Worm (Caenorhabditis elegans) whole organism, young adult: ENCODE data around the gene Y49F6B.19.

Experiments used
- B0261.1 ChIP-seq: sonication (generic microtip); optimal IDR thresholded peaks from 2 replicates; lab custom pipeline; 2016; ENCODE audit warnings: mild to moderate bottlenecking, missing genetic modification characterization, moderate library complexity, missing compliant biosample characterization
- C06A6.2 ChIP-seq: fragments of 200-800 bp; sonication (Bioruptor generic); conservative IDR thresholded peaks from 2 replicates; pipeline ENCODE4 v1.3.6; 2022; ENCODE audit warnings: missing genetic modification characterization, missing compliant biosample characterization
- D2030.7 ChIP-seq: fragments of 200-800 bp; sonication (Bioruptor generic); IDR thresholded peaks from 2 replicates; pipeline ENCODE4 v1.3.6; 2022; ENCODE audit warnings: missing genetic modification reagents, missing genetic modification characterization, missing compliant biosample characterization
- F10E7.11 ChIP-seq: sonication (generic microtip); optimal IDR thresholded peaks from 2 replicates; lab custom pipeline; 2017; ENCODE audit warnings: mild to moderate bottlenecking, missing genetic modification characterization, moderate library complexity, missing compliant biosample characterization
- F39B2.1 ChIP-seq: fragments of 200-800 bp; sonication (Bioruptor generic); IDR thresholded peaks from 2 replicates; pipeline ENCODE4 v1.3.6; 2022; ENCODE audit warnings: missing genetic modification reagents, missing genetic modification characterization, missing compliant biosample characterization
- F49E8.2 ChIP-seq: sonication (generic microtip); optimal IDR thresholded peaks from 3 replicates; lab custom pipeline; 2017; ENCODE audit warnings: missing genetic modification characterization, mild to moderate bottlenecking, missing compliant biosample characterization, antibody characterized with exemption, moderate library complexity; ENCODE audit not compliant: insufficient read depth
- K12H6.12 ChIP-seq: fragments of 200-800 bp; sonication (Bioruptor generic); optimal IDR thresholded peaks from 2 replicates; lab custom pipeline; 2018; ENCODE audit warnings: mild to moderate bottlenecking, missing genetic modification characterization, missing compliant biosample characterization
- Y53F4B.3 ChIP-seq: fragments of 200-800 bp; sonication (Bioruptor generic); IDR thresholded peaks from 2 replicates; pipeline ENCODE4 v1.3.6; 2022; ENCODE audit warnings: missing genetic modification reagents, missing genetic modification characterization, missing compliant biosample characterization
- Y56A3A.18 ChIP-seq: fragments of 200-800 bp; sonication (Bioruptor generic); IDR thresholded peaks from 2 replicates; pipeline ENCODE4 v1.3.6; 2022; ENCODE audit warnings: missing genetic modification reagents, missing genetic modification characterization, missing compliant biosample characterization
- aptf-2 ChIP-seq: fragments of 200-800 bp; sonication (Bioruptor generic); conservative IDR thresholded peaks from 2 replicates; pipeline ENCODE4 v1.3.6; 2022; ENCODE audit warnings: missing genetic modification reagents, missing genetic modification characterization, missing compliant biosample characterization
- athp-1 ChIP-seq: sonication (generic microtip); optimal IDR thresholded peaks from 2 replicates; lab custom pipeline; 2017; ENCODE audit warnings: mild to moderate bottlenecking, missing genetic modification characterization, missing compliant biosample characterization
- attf-5 ChIP-seq: fragments of 200-800 bp; sonication (Bioruptor generic); optimal IDR thresholded peaks from 2 replicates; lab custom pipeline; 2018; ENCODE audit warnings: mild to moderate bottlenecking, missing genetic modification characterization, missing compliant biosample characterization
- ceh-27 ChIP-seq: fragments of 200-800 bp; sonication (Bioruptor generic); optimal IDR thresholded peaks from 2 replicates; lab custom pipeline; 2018; ENCODE audit warnings: mild to moderate bottlenecking, missing genetic modification characterization, moderate library complexity, missing compliant biosample characterization
- ceh-40 ChIP-seq: fragments of 200-800 bp; sonication (Bioruptor generic); IDR thresholded peaks from 2 replicates; pipeline ENCODE4 v1.3.6; 2022; ENCODE audit warnings: missing genetic modification characterization, missing compliant biosample characterization
- ceh-58 ChIP-seq: fragments of 200-800 bp; sonication (Bioruptor generic); IDR thresholded peaks from 2 replicates; pipeline ENCODE4 v1.3.6; 2022; ENCODE audit warnings: missing genetic modification characterization, missing compliant biosample characterization
- efl-1 ChIP-seq: fragments of 150-350 bp; optimal IDR thresholded peaks from 2 replicates; lab custom pipeline; 2014; ENCODE audit warnings: missing biosample characterization, missing genetic modification reagents, missing genetic modification characterization
- egl-18 ChIP-seq: fragments of 200-800 bp; sonication (Bioruptor generic); IDR thresholded peaks from 2 replicates; pipeline ENCODE4 v1.3.6; 2022; ENCODE audit warnings: missing genetic modification reagents, missing genetic modification characterization, missing compliant biosample characterization
- fkh-3 ChIP-seq: sonication (generic microtip); optimal IDR thresholded peaks from 2 replicates; lab custom pipeline; 2016; ENCODE audit warnings: mild to moderate bottlenecking, missing genetic modification characterization, missing compliant biosample characterization
- him-1 ChIP-seq: sonication (generic microtip); optimal IDR thresholded peaks from 2 replicates; lab custom pipeline; 2016; ENCODE audit warnings: missing genotype, missing genetic modification reagents, missing genetic modification characterization, missing compliant biosample characterization
- hlh-26 ChIP-seq: fragments of 200-800 bp; sonication (Bioruptor generic); conservative IDR thresholded peaks from 2 replicates; pipeline ENCODE4 v1.3.6; 2022; ENCODE audit warnings: missing genetic modification reagents, missing genetic modification characterization, missing compliant biosample characterization
- hmg-1.2 ChIP-seq: fragments of 200-800 bp; sonication (Bioruptor generic); IDR thresholded peaks from 2 replicates; pipeline ENCODE4 v1.3.6; 2022; ENCODE audit warnings: missing genetic modification reagents, missing genetic modification characterization, missing compliant biosample characterization
- let-526 ChIP-seq: fragments of 200-800 bp; sonication (Bioruptor generic); IDR thresholded peaks from 2 replicates; pipeline ENCODE4 v1.3.6; 2022; ENCODE audit warnings: missing genetic modification reagents, missing genetic modification characterization, missing compliant biosample characterization
- let-607 ChIP-seq, 2 experiments: fragments of 200-800 bp in 1 of 2; sonication (Bioruptor generic) in 1 of 2; sonication (generic microtip) in 1 of 2; optimal IDR thresholded peaks; 2 replicates each; lab custom pipeline; 2016 to 2018; ENCODE audit warnings: mild to moderate bottlenecking in 2 of 2, missing compliant biosample characterization in 2 of 2, missing genetic modification characterization in 2 of 2, moderate library complexity in 2 of 2, missing genotype in 1 of 2
- lin-26 ChIP-seq: fragments of 200-800 bp; sonication (Bioruptor generic); IDR thresholded peaks from 2 replicates; pipeline ENCODE4 v1.3.6; 2022; ENCODE audit warnings: missing genetic modification reagents, missing genetic modification characterization, missing compliant biosample characterization
- lsl-1 ChIP-seq: fragments of 200-800 bp; sonication (Bioruptor generic); optimal IDR thresholded peaks from 2 replicates; lab custom pipeline; 2018; ENCODE audit warnings: mild to moderate bottlenecking, missing genetic modification characterization, moderate library complexity, missing compliant biosample characterization
- madf-10 ChIP-seq: sonication (generic microtip); optimal IDR thresholded peaks from 2 replicates; lab custom pipeline; 2016; ENCODE audit warnings: mild to moderate bottlenecking, missing genetic modification characterization, missing compliant biosample characterization
- madf-6 ChIP-seq: fragments of 200-800 bp; sonication (Bioruptor generic); IDR thresholded peaks from 2 replicates; pipeline ENCODE4 v1.3.6; 2022; ENCODE audit warnings: missing genetic modification reagents, missing genetic modification characterization, missing compliant biosample characterization
- madf-8 ChIP-seq: fragments of 200-800 bp; sonication (Bioruptor generic); conservative IDR thresholded peaks from 2 replicates; pipeline ENCODE4 v1.3.6; 2022; ENCODE audit warnings: missing genetic modification reagents, missing genetic modification characterization, missing compliant biosample characterization
- mcd-1 ChIP-seq: fragments of 200-800 bp; sonication (Bioruptor generic); IDR thresholded peaks from 2 replicates; pipeline ENCODE4 v1.3.6; 2022; ENCODE audit warnings: missing genetic modification reagents, missing genetic modification characterization, missing compliant biosample characterization
- mel-28 ChIP-seq: sonication (generic microtip); optimal IDR thresholded peaks from 2 replicates; lab custom pipeline; 2016; ENCODE audit warnings: borderline replicate concordance, mild to moderate bottlenecking, missing genetic modification characterization, missing compliant biosample characterization
- rcor-1 ChIP-seq: fragments of 200-800 bp; sonication (Bioruptor generic); IDR thresholded peaks from 2 replicates; pipeline ENCODE4 v1.3.6; 2022; ENCODE audit warnings: missing genetic modification reagents, missing genetic modification characterization, missing compliant biosample characterization
- rec-8 ChIP-seq, 2 experiments: sonication (generic microtip); optimal IDR thresholded peaks; 2 replicates each; lab custom pipeline; 2016; ENCODE audit warnings: mild to moderate bottlenecking in 2 of 2, missing genetic modification characterization in 2 of 2, missing genetic modification reagents in 2 of 2, missing genotype in 2 of 2, missing biosample characterization in 1 of 2, missing compliant biosample characterization in 1 of 2, moderate library complexity in 1 of 2
- snpc-4 ChIP-seq, 5 experiments: fragments of 150-350 bp in 1 of 5; sonication (generic microtip) in 4 of 5; optimal IDR thresholded peaks; 2 replicates each; lab custom pipeline; 2014 to 2018; ENCODE audit warnings: missing genetic modification characterization in 5 of 5, missing biosample characterization in 3 of 5, antibody characterized with exemption in 2 of 5, mild to moderate bottlenecking in 2 of 5, missing compliant biosample characterization in 2 of 5, missing genotype in 2 of 5, moderate library complexity in 2 of 5, missing genetic modification reagents in 1 of 5
- somi-1 ChIP-seq: fragments of 200-800 bp; sonication (Bioruptor generic); optimal IDR thresholded peaks from 2 replicates; lab custom pipeline; 2018; ENCODE audit warnings: mild to moderate bottlenecking, missing genetic modification characterization, missing compliant biosample characterization
- tbp1 ChIP-seq: fragments of 200-800 bp; sonication (Bioruptor generic); optimal IDR thresholded peaks from 2 replicates; lab custom pipeline; 2018; ENCODE audit warnings: mild to moderate bottlenecking, missing genetic modification characterization, missing compliant biosample characterization
- ztf-18 ChIP-seq: sonication (generic microtip); optimal IDR thresholded peaks from 2 replicates; lab custom pipeline; 2016; ENCODE audit warnings: missing genotype, mild to moderate bottlenecking, missing genetic modification characterization, missing compliant biosample characterization
- ztf-22 ChIP-seq: fragments of 200-800 bp; sonication (Bioruptor generic); optimal IDR thresholded peaks from 2 replicates; lab custom pipeline; 2018; ENCODE audit warnings: mild to moderate bottlenecking, missing genetic modification characterization, moderate library complexity, missing compliant biosample characterization
- ztf-25 ChIP-seq: fragments of 200-800 bp; sonication (Bioruptor generic); IDR thresholded peaks from 2 replicates; pipeline ENCODE4 v1.3.6; 2022; ENCODE audit warnings: missing genetic modification reagents, missing genetic modification characterization, missing compliant biosample characterization

The Y49F6B.19 gene

DNA sequence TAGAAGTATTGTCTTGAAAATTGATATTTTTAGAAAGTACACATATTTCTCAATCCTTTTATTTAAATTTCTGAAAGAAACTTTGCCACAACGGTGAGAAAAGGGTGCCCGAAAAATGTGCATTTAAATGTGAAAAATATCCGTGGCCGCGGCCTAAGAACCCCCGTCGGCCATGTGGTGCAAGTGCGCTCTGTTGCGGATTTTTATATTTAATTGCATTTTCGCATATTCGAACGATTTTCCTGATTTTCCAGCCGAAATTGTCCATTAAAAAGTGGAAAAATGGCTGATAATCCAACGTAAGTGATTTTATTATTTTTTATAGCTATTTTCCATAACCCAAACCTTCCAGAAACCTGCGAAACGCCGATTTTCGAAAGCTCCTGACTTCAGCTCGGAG is 29.9 kb downstream of the Y49F6B.19 start, which contains the start of gene smu-2:
TSS of gene smu-2 (plus strand) at position 178 of the 400 bp plus-strand sequence.
- TF ChIP-seq hmg-1.2 (GFP tag; lab: Robert Waterston, UW), result peak; percentile 49; the same call in 1 of the 2 replicates
- peak; percentile 50 for TF ChIP-seq lsl-1 (GFP tag; lab: Kevin White, UChicago)
- TF ChIP-seq F49E8.2 (tag; lab: Kevin White, UChicago), result peak; percentile 1
- TF ChIP-seq efl-1, result peak; percentile 11
- no peak for TF ChIP-seq ztf-22 (GFP tag; lab: Kevin White, UChicago)
- peak; percentile 56 for TF ChIP-seq madf-6 (GFP tag; lab: Robert Waterston, UW)
- TF ChIP-seq him-1, result peak; percentile 51
- no peak for TF ChIP-seq madf-10 (tag; lab: Kevin White, UChicago)
- TF ChIP-seq attf-5 (GFP tag; lab: Kevin White, UChicago), result peak; percentile 80
- no peak for TF ChIP-seq egl-18
- peak; percentile 39 for TF ChIP-seq madf-8
- TF ChIP-seq C06A6.2, result no peak
- TF ChIP-seq fkh-3 (tag; lab: Kevin White, UChicago), result no peak
- TF ChIP-seq D2030.7 (GFP tag; lab: Robert Waterston, UW), result 0 out of 2 replicates have a peak, but pooled peaks have one; percentile 15
- TF ChIP-seq hlh-26 (GFP tag; lab: Robert Waterston, UW), result no peak
- TF ChIP-seq let-526 (GFP tag; lab: Robert Waterston, UW), result 0 out of 2 replicates have a peak, but pooled peaks have one; percentile 42
- 0 out of 2 replicates have a peak, but pooled peaks have one; percentile 34 for TF ChIP-seq lin-26
- peak; percentile 1 for TF ChIP-seq B0261.1 (tag; lab: Kevin White, UChicago)
- TF ChIP-seq K12H6.12 (tag; lab: Kevin White, UChicago), result peak; percentile 35
- TF ChIP-seq ceh-27 (GFP tag; lab: Kevin White, UChicago), result peak; percentile 72
- TF ChIP-seq Y53F4B.3 (GFP tag; lab: Robert Waterston, UW), result no peak
- no peak for TF ChIP-seq somi-1 (GFP tag; lab: Kevin White, UChicago)
- TF ChIP-seq snpc-4 (GFP tag; optimal IDR thresholded peaks at IDR 0.05; lab: Kevin White, UChicago), result no peak
- peak in 1 of 4 experiments; percentile 23 for TF ChIP-seq snpc-4 (tag; optimal IDR thresholded peaks at IDR 0.05; lab: Kevin White, UChicago)
- peak; percentile 44 for TF ChIP-seq tbp1 (GFP tag; lab: Kevin White, UChicago)
- peak; percentile 97 for TF ChIP-seq mcd-1 (GFP tag; lab: Robert Waterston, UW)
- peak; percentile 35; the same call in 1 of the 2 replicates for TF ChIP-seq rcor-1 (GFP tag; lab: Robert Waterston, UW)
- peak; percentile 70 for TF ChIP-seq athp-1 (tag; lab: Kevin White, UChicago)
- peak; percentile 13 for TF ChIP-seq ztf-18
- TF ChIP-seq rec-8 (tag; optimal IDR thresholded peaks at IDR 0.05; lab: Kevin White, UChicago), result peak; percentile 14 to 34
- 0 out of 2 replicates have a peak, but pooled peaks have one; percentile 32 for TF ChIP-seq ztf-25 (GFP tag; lab: Robert Waterston, UW)
- peak in 1 of 2 experiments; percentile 18 for TF ChIP-seq let-607 (tag; optimal IDR thresholded peaks at IDR 0.05; lab: Kevin White, UChicago)
- TF ChIP-seq aptf-2 (GFP tag; lab: Robert Waterston, UW), result peak; percentile 66; the same call in 1 of the 2 replicates
- no peak for TF ChIP-seq F10E7.11 (tag; lab: Kevin White, UChicago)

DNA sequence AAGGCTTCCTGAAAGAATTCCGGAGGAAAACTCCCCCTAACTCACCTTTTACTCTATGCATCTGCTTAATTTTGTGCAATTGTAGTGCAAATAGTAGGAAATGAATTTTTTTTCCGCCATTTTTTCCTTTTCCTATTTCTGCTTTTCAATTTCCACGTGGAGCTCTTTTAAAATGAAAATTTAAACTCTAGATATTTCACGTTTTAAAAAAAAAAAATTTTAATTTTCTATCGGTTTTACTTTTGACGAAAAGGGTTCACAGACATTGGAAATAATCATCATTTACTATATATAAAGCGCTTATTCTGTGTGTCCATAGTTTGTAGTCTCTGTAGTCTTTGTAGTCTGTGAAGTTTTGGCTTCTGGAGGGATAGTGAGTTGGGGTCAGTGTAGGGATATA is 30.6 kb downstream of the Y49F6B.19 start, which contains the start of gene Y49F6B.8:
TSS of gene Y49F6B.8 (minus strand) at position 101 of the 400 bp plus-strand sequence.
- no peak for TF ChIP-seq ceh-40 (GFP tag; lab: Robert Waterston, UW)
- no peak for TF ChIP-seq mel-28
- no peak for TF ChIP-seq F10E7.11 (tag; lab: Kevin White, UChicago)
- TF ChIP-seq Y56A3A.18 (GFP tag; lab: Robert Waterston, UW), result no peak
- TF ChIP-seq F39B2.1 (GFP tag; lab: Robert Waterston, UW), result no peak
- no peak for TF ChIP-seq let-607 (tag; optimal IDR thresholded peaks at IDR 0.05; lab: Kevin White, UChicago)
- no peak for TF ChIP-seq ceh-58 (GFP tag; lab: Robert Waterston, UW)
